Worm (Caenorhabditis elegans) whole organism, late embryonic: ENCODE data around the gene T15B7.14.

Source experiments
- ama-1 ChIP-seq: fragments of 150-350 bp; optimal IDR thresholded peaks from 2 replicates; lab custom pipeline; 2014
- ceh-48 ChIP-seq: sonication (generic microtip); optimal IDR thresholded peaks from 2 replicates; lab custom pipeline; 2016; ENCODE audit warnings: missing genetic modification characterization, inconsistent platforms, missing compliant biosample characterization
- hlh-30 ChIP-seq: sonication (generic microtip); optimal IDR thresholded peaks from 2 replicates; lab custom pipeline; 2017; ENCODE audit warnings: antibody characterized with exemption, missing genetic modification characterization, missing compliant biosample characterization; ENCODE audit not compliant: insufficient read depth
- pax-1 ChIP-seq: fragments of 150-350 bp; optimal IDR thresholded peaks from 2 replicates; lab custom pipeline; 2014; ENCODE audit warnings: missing biosample characterization, missing genetic modification characterization
- pqm-1 ChIP-seq: sonication (generic microtip); optimal IDR thresholded peaks from 2 replicates; lab custom pipeline; 2016; ENCODE audit warnings: missing genetic modification characterization, missing compliant biosample characterization

ce11 chrV:6803992-6804391, 31.1 kb downstream of the T15B7.14 start, which contains the start of gene dmsr-11:
- TF ChIP-seq pqm-1 (tag; lab: Kevin White, UChicago) (no peak), hlh-30 (no peak), ceh-48 (tag; lab: Kevin White, UChicago) (no peak), pax-1 (no peak), ama-1 (lab: Kevin White, UChicago) (no peak)
